Fruit fly (Drosophila melanogaster) whole organism, adult: ENCODE data around the gene Fit2.
A peak's percentile ranks its signal among the peaks of the same experiment; 100 is the strongest.

ENCODE experiments used
- CG11617 ChIP-seq: fragments of 200-800 bp; sonication (Bioruptor generic); optimal IDR thresholded peaks from 2 replicates; lab custom pipeline; 2017; ENCODE audit warnings: mild to moderate bottlenecking, missing biosample characterization, missing genetic modification reagents, missing genetic modification characterization
- CG12768 ChIP-seq: fragments of 200-800 bp; sonication (Bioruptor generic); optimal IDR thresholded peaks from 2 replicates; lab custom pipeline; 2017; ENCODE audit warnings: missing biosample characterization, missing genetic modification characterization, mild to moderate bottlenecking, moderate library complexity, missing genetic modification reagents
- CG14711 ChIP-seq: fragments of 200-800 bp; sonication (Bioruptor generic); optimal IDR thresholded peaks from 2 replicates; lab custom pipeline; 2018; ENCODE audit warnings: missing biosample characterization, mild to moderate bottlenecking, missing genetic modification characterization, moderate library complexity
- CG1620 ChIP-seq: fragments of 200-800 bp; sonication (Bioruptor generic); optimal IDR thresholded peaks from 2 replicates; lab custom pipeline; 2016; ENCODE audit warnings: missing biosample characterization, missing genetic modification characterization
- CG33017 ChIP-seq: fragments of 200-800 bp; sonication (Bioruptor generic); optimal IDR thresholded peaks from 2 replicates; lab custom pipeline; 2018; ENCODE audit warnings: missing biosample characterization, mild to moderate bottlenecking, missing genetic modification characterization, moderate library complexity
- CG5204 ChIP-seq: fragments of 200-800 bp; sonication (Bioruptor generic); optimal IDR thresholded peaks from 2 replicates; lab custom pipeline; 2016; ENCODE audit warnings: missing biosample characterization, missing genetic modification characterization
- CG7045 ChIP-seq: fragments of 200-800 bp; sonication (Bioruptor generic); optimal IDR thresholded peaks from 2 replicates; lab custom pipeline; 2017; ENCODE audit warnings: missing biosample characterization, mild to moderate bottlenecking, missing genetic modification characterization
- CG7101 ChIP-seq: fragments of 200-800 bp; sonication (Bioruptor generic); optimal IDR thresholded peaks from 2 replicates; lab custom pipeline; 2018; ENCODE audit warnings: missing biosample characterization, mild to moderate bottlenecking, missing genetic modification characterization, moderate library complexity
- Clk ChIP-seq: fragments of 200-800 bp; sonication (Bioruptor generic); optimal IDR thresholded peaks from 2 replicates; lab custom pipeline; 2017; ENCODE audit warnings: missing biosample characterization, missing genetic modification characterization
- Crg-1 ChIP-seq: fragments of 200-800 bp; sonication (Bioruptor generic); optimal IDR thresholded peaks from 2 replicates; lab custom pipeline; 2016; ENCODE audit warnings: missing biosample characterization, missing genetic modification characterization
- Hr96 ChIP-seq: fragments of 200-800 bp; sonication (Bioruptor generic); optimal IDR thresholded peaks from 2 replicates; lab custom pipeline; 2016; ENCODE audit warnings: missing biosample characterization, missing genetic modification characterization
- Mnt ChIP-seq: fragments of 200-800 bp; sonication (Bioruptor generic); optimal IDR thresholded peaks from 2 replicates; lab custom pipeline; 2016; ENCODE audit warnings: missing biosample characterization, mild to moderate bottlenecking, missing genetic modification characterization
- bab1 ChIP-seq: fragments of 200-800 bp; sonication (Bioruptor generic); optimal IDR thresholded peaks from 3 replicates; lab custom pipeline; 2019; ENCODE audit warnings: missing biosample characterization, mild to moderate bottlenecking, missing genetic modification characterization, moderate library complexity
- cic ChIP-seq: fragments of 200-800 bp; sonication (Bioruptor generic); optimal IDR thresholded peaks from 2 replicates; lab custom pipeline; 2017; ENCODE audit warnings: missing biosample characterization, mild to moderate bottlenecking, missing genetic modification characterization, moderate library complexity
- cnc ChIP-seq, 2 experiments: fragments of >200 bp; optimal IDR thresholded peaks; 2 replicates each; lab custom pipeline; 2017
- kay ChIP-seq: fragments of 200-800 bp; sonication (Bioruptor generic); peaks from one replicate; lab custom pipeline; 2016; ENCODE audit warnings: missing biosample characterization, missing genetic modification characterization, borderline replicate concordance
- ovo ChIP-seq: fragments of 200-800 bp; sonication (Bioruptor generic); optimal IDR thresholded peaks from 2 replicates; lab custom pipeline; 2016; ENCODE audit warnings: missing biosample characterization, missing genetic modification characterization
- pad ChIP-seq: fragments of 200-800 bp; sonication (Bioruptor generic); optimal IDR thresholded peaks from 3 replicates; lab custom pipeline; 2017; ENCODE audit warnings: missing biosample characterization, missing genetic modification characterization, mild to moderate bottlenecking, moderate library complexity, missing genetic modification reagents
- tj ChIP-seq: fragments of 200-800 bp; sonication (Bioruptor generic); optimal IDR thresholded peaks from 3 replicates; lab custom pipeline; 2017; ENCODE audit warnings: missing biosample characterization, mild to moderate bottlenecking, missing genetic modification characterization, moderate library complexity
- toe ChIP-seq: fragments of 200-800 bp; sonication (Bioruptor generic); optimal IDR thresholded peaks from 2 replicates; lab custom pipeline; 2016; ENCODE audit warnings: missing biosample characterization, missing genetic modification characterization

Gene Fit2

DNA sequence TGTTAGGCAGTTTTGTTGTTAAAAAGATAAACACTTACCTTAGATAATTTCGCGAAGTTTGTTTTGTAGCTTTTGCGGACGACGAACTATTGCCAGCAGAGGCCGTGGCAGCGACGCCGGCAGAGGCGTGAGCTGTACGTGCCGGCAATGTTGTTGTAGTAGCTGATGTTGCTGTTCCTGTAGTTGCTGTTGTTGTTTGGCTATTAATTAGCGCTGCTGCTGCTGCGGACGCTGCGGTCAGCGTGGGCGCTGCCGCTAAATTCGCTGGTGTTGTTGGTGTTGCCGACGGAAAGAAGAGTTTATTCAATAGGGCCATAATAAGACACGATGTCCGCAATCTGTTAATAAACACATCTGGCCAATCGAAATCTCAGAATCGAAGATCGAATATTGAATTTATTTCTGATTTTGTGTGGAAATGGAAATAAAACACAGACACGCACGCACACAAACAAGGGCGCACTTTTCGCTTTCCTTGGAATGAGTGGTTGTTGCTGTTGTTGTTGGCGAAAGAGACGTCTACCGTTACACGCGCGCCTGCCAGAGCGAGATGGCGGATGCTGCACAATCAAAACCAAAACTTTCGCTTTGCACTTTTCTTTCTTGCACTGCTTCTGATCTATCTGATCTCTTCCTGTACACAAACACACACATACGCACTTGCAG is 12.6 kb upstream of the Fit2 start:
- no peak for TF ChIP-seq CG5204
- TF ChIP-seq ovo (GFP tag; lab: Kevin White, UChicago), result peak; percentile 60
- peak; percentile 6 for TF ChIP-seq Mnt (GFP tag; lab: Kevin White, UChicago)
- no peak for TF ChIP-seq pad (GFP tag; lab: Kevin White, UChicago)

DNA sequence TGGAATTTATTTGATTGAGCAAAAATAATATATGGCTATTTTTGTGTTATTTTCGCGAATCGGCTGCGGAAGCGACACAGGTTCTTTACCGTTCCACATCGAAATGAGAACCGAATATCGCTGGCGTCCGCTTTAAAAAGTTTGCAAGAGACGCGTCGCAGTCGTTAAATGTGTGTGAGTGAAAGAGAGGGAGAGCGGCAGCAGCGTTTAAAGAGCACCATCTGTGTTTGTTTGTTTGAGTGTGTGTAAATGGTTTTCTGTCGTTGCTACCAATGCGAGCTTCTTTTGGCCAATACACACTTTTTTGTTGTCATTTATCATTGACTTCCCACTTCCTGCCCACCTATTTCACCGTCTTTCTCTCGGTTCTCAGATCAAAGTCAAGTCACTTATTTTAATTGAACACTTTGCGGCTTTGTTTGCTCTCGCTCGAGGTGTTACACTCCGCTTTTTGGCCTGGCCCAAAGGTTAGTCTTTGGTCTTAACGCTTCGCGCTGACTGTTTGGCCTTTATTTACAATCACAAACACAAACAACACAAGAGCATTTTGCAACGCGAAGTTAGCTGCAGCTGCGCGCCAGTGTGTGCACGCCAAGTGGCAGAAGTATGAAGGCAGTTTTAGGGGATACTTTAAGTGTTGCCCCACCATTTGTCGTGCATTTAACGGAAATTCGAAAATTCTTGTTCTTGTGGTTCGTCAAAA is 12.0 kb upstream of the Fit2 start, which contains the start of gene CG3764:
TSS of gene CG3764 (minus strand) at position 549 of the 703 bp plus-strand sequence.
- TF ChIP-seq tj (GFP tag; lab: Kevin White, UChicago) (peak; percentile 84), CG7101 (tag; lab: Kevin White, UChicago) (peak; percentile 76), pad (GFP tag; lab: Kevin White, UChicago) (peak; percentile 69), CG5204 (no peak), toe (GFP tag; lab: Kevin White, UChicago) (peak; percentile 34), ovo (GFP tag; lab: Kevin White, UChicago) (peak; percentile 85), Crg-1 (GFP tag; lab: Kevin White, UChicago) (peak; percentile 71), Hr96 (GFP tag; lab: Kevin White, UChicago) (peak; percentile 63), CG12768 (GFP tag; lab: Kevin White, UChicago) (peak; percentile 92), Mnt (GFP tag; lab: Kevin White, UChicago) (peak; percentile 70), CG14711 (tag; lab: Kevin White, UChicago) (peak; percentile 39), bab1 (GFP tag; lab: Kevin White, UChicago) (peak; percentile 90), CG1620 (GFP tag; lab: Kevin White, UChicago) (peak; percentile 69), Clk (GFP tag; lab: Kevin White, UChicago) (no peak), CG11617 (GFP tag; lab: Kevin White, UChicago) (peak; percentile 67), kay (GFP tag; lab: Kevin White, UChicago) (no peak), CG7045 (GFP tag; lab: Kevin White, UChicago) (peak; percentile 62), cic (GFP tag; lab: Kevin White, UChicago) (peak; percentile 50), cnc (optimal IDR thresholded peaks at IDR 0.05; lab: Kevin White, UChicago) (no peak), CG33017 (peak; percentile 62)

DNA sequence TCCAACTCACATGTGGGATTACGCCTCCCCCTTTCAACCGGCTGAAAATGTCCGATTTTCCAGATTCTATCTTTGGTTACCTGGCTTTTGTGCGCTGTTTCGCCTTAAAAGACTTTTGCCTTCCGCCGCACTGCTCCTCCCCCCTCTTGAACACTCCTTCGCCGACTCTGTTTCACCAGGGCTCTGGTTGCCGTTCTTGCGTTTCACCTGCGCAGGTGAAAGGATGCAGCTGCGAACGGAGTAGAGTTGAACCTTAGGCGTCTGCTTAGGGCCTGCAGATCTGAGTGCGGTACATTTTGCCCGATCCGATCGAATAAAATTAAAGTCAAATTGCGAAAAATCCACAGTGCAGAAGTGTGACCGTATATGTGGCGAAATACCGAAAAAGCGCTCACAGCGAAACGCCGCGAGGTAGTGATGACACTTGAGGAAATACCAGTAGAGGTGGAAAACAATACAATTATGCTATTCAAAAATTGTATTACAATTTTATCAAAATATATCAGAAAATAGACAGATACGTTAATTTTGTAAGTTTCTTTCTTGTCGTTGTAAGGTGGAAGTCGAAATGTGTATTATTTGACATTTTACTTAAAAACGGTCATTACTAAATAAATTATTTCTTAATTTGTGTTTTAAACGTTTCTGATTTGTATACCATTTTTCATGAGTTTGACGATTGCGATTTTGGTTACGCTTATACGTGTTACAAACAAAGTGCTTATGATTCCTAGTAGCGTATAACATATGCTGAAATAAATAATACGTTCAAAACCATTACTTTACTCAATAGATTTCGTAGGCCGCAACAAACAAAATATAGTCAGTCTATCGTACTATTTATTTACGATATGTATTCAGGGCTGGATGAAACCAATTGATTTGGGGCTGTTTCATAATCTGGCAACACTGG is 8.2 kb upstream of the Fit2 start, which contains the start of the genes CG6664 and CG7728:
TSS of gene CG6664 (minus strand) at position 518 of the 913 bp plus-strand sequence.
TSS of gene CG7728 (plus strand) at position 874 of the 913 bp plus-strand sequence.
- TF ChIP-seq CG11617 (GFP tag; lab: Kevin White, UChicago) (peak; percentile 66), Crg-1 (GFP tag; lab: Kevin White, UChicago) (peak; percentile 15), CG7101 (tag; lab: Kevin White, UChicago) (peak; percentile 46), cic (GFP tag; lab: Kevin White, UChicago) (no peak), CG12768 (GFP tag; lab: Kevin White, UChicago) (peak; percentile 61), Clk (GFP tag; lab: Kevin White, UChicago) (peak; percentile 21), pad (GFP tag; lab: Kevin White, UChicago) (peak; percentile 16), ovo (GFP tag; lab: Kevin White, UChicago) (peak; percentile 60), CG7045 (GFP tag; lab: Kevin White, UChicago) (peak; percentile 42), CG1620 (GFP tag; lab: Kevin White, UChicago) (peak; percentile 37), toe (GFP tag; lab: Kevin White, UChicago) (peak; percentile 69), CG14711 (tag; lab: Kevin White, UChicago) (no peak), kay (GFP tag; lab: Kevin White, UChicago) (no peak), cnc (optimal IDR thresholded peaks at IDR 0.05; lab: Kevin White, UChicago) (no peak), CG5204 (no peak), Hr96 (GFP tag; lab: Kevin White, UChicago) (peak; percentile 68), CG33017 (no peak), Mnt (GFP tag; lab: Kevin White, UChicago) (peak; percentile 98), tj (GFP tag; lab: Kevin White, UChicago) (peak; percentile 48), bab1 (GFP tag; lab: Kevin White, UChicago) (peak; percentile 54)

DNA sequence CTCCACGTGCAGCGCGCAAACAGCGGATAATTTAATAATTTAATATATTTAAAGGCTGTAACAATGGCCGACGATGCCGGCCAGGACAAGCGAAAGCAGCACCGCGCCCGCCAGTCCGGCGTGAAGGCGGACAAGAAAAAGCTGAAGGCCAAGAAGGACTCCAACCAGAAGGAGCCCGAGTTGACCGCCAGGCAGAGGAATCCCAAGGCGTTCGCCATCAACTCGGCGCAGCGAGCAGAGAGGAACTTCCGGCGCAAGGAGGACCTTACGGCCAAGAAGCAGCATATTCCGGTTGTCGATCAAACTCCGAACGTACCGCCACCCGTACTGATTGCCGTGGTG is 7.6 kb upstream of the Fit2 start:
- TF ChIP-seq cic (GFP tag; lab: Kevin White, UChicago) (no peak), kay (GFP tag; lab: Kevin White, UChicago) (no peak), bab1 (GFP tag; lab: Kevin White, UChicago) (no peak), pad (GFP tag; lab: Kevin White, UChicago) (no peak), CG11617 (GFP tag; lab: Kevin White, UChicago) (no peak), CG14711 (tag; lab: Kevin White, UChicago) (no peak), Crg-1 (GFP tag; lab: Kevin White, UChicago) (no peak), CG7045 (GFP tag; lab: Kevin White, UChicago) (no peak), CG33017 (no peak), Mnt (GFP tag; lab: Kevin White, UChicago) (no peak), cnc (optimal IDR thresholded peaks at IDR 0.05; lab: Kevin White, UChicago) (no peak), CG7101 (tag; lab: Kevin White, UChicago) (no peak), CG1620 (GFP tag; lab: Kevin White, UChicago) (no peak), toe (GFP tag; lab: Kevin White, UChicago) (no peak), ovo (GFP tag; lab: Kevin White, UChicago) (no peak), Hr96 (GFP tag; lab: Kevin White, UChicago) (no peak), tj (GFP tag; lab: Kevin White, UChicago) (no peak)
